Worm (Caenorhabditis elegans): ENCODE measurements around the gene Y57G11C.28.

The Y57G11C.28 gene

DNA sequence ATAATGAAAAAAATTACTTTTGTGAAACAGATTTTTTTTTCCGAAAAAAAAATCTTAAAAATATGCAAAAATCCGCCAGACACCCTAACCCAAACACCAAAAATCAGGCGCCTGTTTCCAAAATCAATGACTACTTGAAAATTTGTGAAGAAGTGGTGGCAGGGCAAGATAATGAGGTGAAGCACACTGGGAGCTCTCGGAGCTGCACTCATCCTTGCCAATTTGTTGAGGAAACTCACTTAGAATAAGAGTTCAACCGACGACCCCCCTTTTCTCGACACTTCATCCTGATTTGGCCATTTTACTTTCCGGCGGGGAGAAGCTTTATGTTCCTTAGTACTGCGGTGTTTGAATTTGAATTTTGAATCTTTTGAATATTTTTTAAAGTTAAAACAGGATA lies 48.7 kb downstream of the Y57G11C.28 start:
- no peak for TF ChIP-seq ets-5 (GFP tag; IDR thresholded peaks at IDR 0.05)
- TF ChIP-seq efl-1 (optimal IDR thresholded peaks at IDR 0.05): no peak
- peak in 1 of 2 experiments; percentile 85 for TF ChIP-seq efl-1 (GFP tag; optimal IDR thresholded peaks at IDR 0.05 in 1 of 2)

ce11 chrIV:14981311-14981710 lies 51.8 kb downstream of the Y57G11C.28 start, which contains the start of gene atln-2:
Gene atln-2 (plus strand): TSS chrIV:14981611.
- TF ChIP-seq mep-1 (tag; optimal IDR thresholded peaks at IDR 0.05): no peak
- TF ChIP-seq efl-1 (optimal IDR thresholded peaks at IDR 0.05): no peak
- TF ChIP-seq efl-1 (GFP tag; optimal IDR thresholded peaks at IDR 0.05 in 1 of 2): peak in 1 of 2 experiments; percentile 57
